Worm (Caenorhabditis elegans) whole organism, L2 larva: Measurements from ENCODE around the gene C28G1.6.
A peak's percentile ranks its signal among the peaks of the same experiment; 100 is the strongest.

ENCODE experiments used
- C34F6.9 ChIP-seq: fragments of 150-350 bp; optimal IDR thresholded peaks from 2 replicates; lab custom pipeline; 2014; ENCODE audit warnings: missing biosample characterization, missing genetic modification characterization
- R02D3.7 ChIP-seq: fragments of 150-350 bp; optimal IDR thresholded peaks from 2 replicates; lab custom pipeline; 2014; ENCODE audit warnings: missing biosample characterization, missing genetic modification characterization
- Y55F3AM.14 ChIP-seq: fragments of 200-800 bp; sonication (Bioruptor generic); optimal IDR thresholded peaks from 2 replicates; lab custom pipeline; 2018; ENCODE audit warnings: mild to moderate bottlenecking, missing genetic modification characterization, missing compliant biosample characterization
- alr-1 ChIP-seq: fragments of 150-350 bp; optimal IDR thresholded peaks from 2 replicates; lab custom pipeline; 2014; ENCODE audit warnings: missing biosample characterization, missing genetic modification characterization
- ama-1 ChIP-seq: fragments of 150-350 bp; optimal IDR thresholded peaks from 2 replicates; lab custom pipeline; 2018; ENCODE audit warnings: inconsistent platforms
- blmp-1 ChIP-seq: sonication (generic microtip); optimal IDR thresholded peaks from 2 replicates; lab custom pipeline; 2017; ENCODE audit warnings: missing genetic modification characterization, mild to moderate bottlenecking, missing compliant biosample characterization, antibody characterized with exemption, moderate library complexity; ENCODE audit not compliant: insufficient read depth
- ceh-16 ChIP-seq: fragments of 150-350 bp; optimal IDR thresholded peaks from 2 replicates; lab custom pipeline; 2014; ENCODE audit warnings: missing biosample characterization, missing genetic modification characterization
- ceh-82 ChIP-seq: fragments of 150-350 bp; optimal IDR thresholded peaks from 2 replicates; lab custom pipeline; 2014; ENCODE audit warnings: missing biosample characterization, missing genetic modification characterization
- crh-2 ChIP-seq: sonication (generic microtip); optimal IDR thresholded peaks from 2 replicates; lab custom pipeline; 2017; ENCODE audit warnings: missing biosample characterization, missing genetic modification characterization
- egl-27 ChIP-seq: sonication (generic microtip); optimal IDR thresholded peaks from 3 replicates; lab custom pipeline; 2017; ENCODE audit warnings: missing biosample characterization, missing genetic modification reagents, missing genetic modification characterization
- elt-1 ChIP-seq: fragments of 150-350 bp; optimal IDR thresholded peaks from 2 replicates; lab custom pipeline; 2014; ENCODE audit warnings: missing biosample characterization, missing genetic modification characterization
- lin-11 ChIP-seq: fragments of 150-350 bp; sonication (generic microtip); optimal IDR thresholded peaks from 2 replicates; lab custom pipeline; 2014; ENCODE audit warnings: missing biosample characterization, missing genetic modification characterization, inconsistent platforms, mixed read lengths
- lin-39 ChIP-seq: fragments of 150-350 bp; optimal IDR thresholded peaks from 2 replicates; lab custom pipeline; 2014; ENCODE audit warnings: missing biosample characterization, missing genetic modification reagents, missing genetic modification characterization
- mab-5 ChIP-seq: fragments of 150-350 bp; optimal IDR thresholded peaks from 2 replicates; lab custom pipeline; 2014; ENCODE audit warnings: missing biosample characterization, missing genetic modification characterization
- mbf-1 ChIP-seq: sonication (generic microtip); optimal IDR thresholded peaks from 2 replicates; lab custom pipeline; 2017; ENCODE audit warnings: missing biosample characterization, missing genetic modification characterization
- mdl-1 ChIP-seq, 2 experiments: fragments of 150-350 bp in 1 of 2; sonication (generic microtip) in 1 of 2; optimal IDR thresholded peaks; 2 replicates each; lab custom pipeline; 2017; ENCODE audit warnings: missing biosample characterization in 2 of 2, missing genetic modification characterization in 2 of 2
- nhr-10 ChIP-seq: sonication (generic microtip); optimal IDR thresholded peaks from 2 replicates; lab custom pipeline; 2017; ENCODE audit warnings: missing biosample characterization, missing genetic modification characterization
- nhr-11 ChIP-seq: fragments of 150-350 bp; optimal IDR thresholded peaks from 2 replicates; lab custom pipeline; 2014; ENCODE audit warnings: missing biosample characterization, missing genetic modification characterization
- nhr-12 ChIP-seq: fragments of 150-350 bp; optimal IDR thresholded peaks from 2 replicates; lab custom pipeline; 2014; ENCODE audit warnings: missing biosample characterization, missing genetic modification characterization
- nhr-129 ChIP-seq: fragments of 150-350 bp; optimal IDR thresholded peaks from 2 replicates; lab custom pipeline; 2014; ENCODE audit warnings: missing biosample characterization, missing genetic modification characterization
- nhr-237 ChIP-seq: fragments of 150-350 bp; optimal IDR thresholded peaks from 2 replicates; lab custom pipeline; 2014; ENCODE audit warnings: missing biosample characterization, missing genetic modification characterization
- nhr-25 ChIP-seq: fragments of 150-350 bp; sonication (generic microtip); optimal IDR thresholded peaks from 3 replicates; lab custom pipeline; 2014; ENCODE audit warnings: missing biosample characterization, missing genetic modification characterization
- nhr-6 ChIP-seq: fragments of 150-350 bp; optimal IDR thresholded peaks from 2 replicates; lab custom pipeline; 2014; ENCODE audit warnings: missing biosample characterization, missing genetic modification characterization
- nhr-77 ChIP-seq: fragments of 150-350 bp; optimal IDR thresholded peaks from 2 replicates; lab custom pipeline; 2014; ENCODE audit warnings: missing biosample characterization, missing genetic modification characterization
- peb-1 ChIP-seq: fragments of 150-350 bp; optimal IDR thresholded peaks from 2 replicates; lab custom pipeline; 2014; ENCODE audit warnings: missing biosample characterization, missing genetic modification characterization
- sem-4 ChIP-seq: fragments of 150-350 bp; optimal IDR thresholded peaks from 2 replicates; lab custom pipeline; 2014; ENCODE audit warnings: missing biosample characterization, missing genetic modification reagents, missing genetic modification characterization
- skn-1 ChIP-seq: sonication (generic microtip); optimal IDR thresholded peaks from 2 replicates; lab custom pipeline; 2017; ENCODE audit warnings: missing biosample characterization, missing genetic modification characterization
- sma-3 ChIP-seq: sonication (generic microtip); optimal IDR thresholded peaks from 2 replicates; lab custom pipeline; 2016; ENCODE audit warnings: missing genetic modification reagents, missing genetic modification characterization, missing compliant biosample characterization
- sma-9 ChIP-seq, 2 experiments: fragments of 150-350 bp in 1 of 2; sonication (generic microtip) in 1 of 2; optimal IDR thresholded peaks; 2 replicates each; lab custom pipeline; 2014 to 2016; ENCODE audit warnings: missing genetic modification characterization in 2 of 2, mild to moderate bottlenecking in 1 of 2, missing biosample characterization in 1 of 2, missing compliant biosample characterization in 1 of 2, missing genetic modification reagents in 1 of 2, moderate library complexity in 1 of 2
- unc-39 ChIP-seq: fragments of 150-350 bp; optimal IDR thresholded peaks from 2 replicates; lab custom pipeline; 2014; ENCODE audit warnings: missing biosample characterization, missing genetic modification characterization
- unc-55 ChIP-seq: fragments of 150-350 bp; sonication (generic microtip); optimal IDR thresholded peaks from 3 replicates; lab custom pipeline; 2014; ENCODE audit warnings: missing biosample characterization, missing genetic modification reagents, missing genetic modification characterization
- unc-62 ChIP-seq: fragments of 150-350 bp; optimal IDR thresholded peaks from 2 replicates; lab custom pipeline; 2014; ENCODE audit warnings: missing biosample characterization, missing genetic modification reagents, missing genetic modification characterization
- ztf-1 ChIP-seq: fragments of 200-800 bp; sonication (Bioruptor generic); conservative IDR thresholded peaks from 2 replicates; pipeline ENCODE4 v1.3.6; 2022; ENCODE audit warnings: missing genetic modification characterization, missing compliant biosample characterization
- ztf-4 ChIP-seq: fragments of 150-350 bp; optimal IDR thresholded peaks from 2 replicates; lab custom pipeline; 2014; ENCODE audit warnings: missing biosample characterization, missing genetic modification characterization

Gene C28G1.6

DNA sequence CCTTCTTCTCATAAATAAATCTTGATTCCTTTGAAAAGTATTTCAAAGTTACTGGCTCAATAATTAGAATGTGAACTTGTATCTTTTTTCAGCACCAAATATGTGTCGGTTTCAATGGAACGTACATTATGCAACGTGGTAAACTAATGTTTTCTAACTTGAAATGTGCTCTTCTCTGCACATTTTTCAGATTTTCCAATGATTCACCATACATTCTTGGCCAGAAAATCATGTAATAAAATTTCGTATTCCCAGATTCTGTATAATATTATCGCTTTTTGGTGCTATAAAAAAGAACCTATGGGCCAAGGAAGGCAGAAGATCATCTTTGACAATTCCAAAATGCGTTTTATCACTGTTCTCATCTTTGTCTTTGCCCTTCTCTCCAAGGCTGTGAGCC is 29.9 kb upstream of the C28G1.6 start, which contains the start of gene C06E2.9:
TSS of gene C06E2.9 (plus strand) at position 301 of the 400 bp plus-strand sequence.
- TF ChIP-seq unc-55 (no peak), nhr-6 (tag; lab: Kevin White, UChicago) (no peak), ceh-16 (no peak), alr-1 (tag; lab: Kevin White, UChicago) (no peak)

DNA sequence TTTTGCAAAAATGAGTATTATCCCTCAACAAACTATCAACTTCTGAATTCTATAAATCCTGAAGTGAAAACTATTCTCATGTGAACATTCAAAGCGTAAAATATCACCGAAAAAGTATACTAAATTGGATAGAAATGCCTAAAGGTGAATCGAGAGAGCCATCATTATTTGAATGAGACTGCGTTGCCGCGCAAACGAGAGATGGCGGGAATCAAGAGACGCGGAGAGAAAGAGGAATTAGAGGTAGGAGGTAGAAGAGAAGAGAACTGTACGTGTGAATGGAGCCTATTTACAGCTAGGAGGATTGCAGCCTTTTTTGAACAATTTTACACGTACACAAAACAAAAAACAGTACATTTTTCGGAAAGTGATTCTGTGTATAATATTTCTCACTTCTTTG is 28.5 kb upstream of the C28G1.6 start:
- no peak for TF ChIP-seq unc-39 (tag; lab: Kevin White, UChicago)
- TF ChIP-seq nhr-12 (tag; lab: Kevin White, UChicago) = no peak
- TF ChIP-seq sem-4 = no peak
- no peak for TF ChIP-seq nhr-25
- TF ChIP-seq ceh-82 (tag; lab: Kevin White, UChicago) = no peak
- TF ChIP-seq mab-5 = no peak
- no peak for TF ChIP-seq mdl-1 (tag; optimal IDR thresholded peaks at IDR 0.05; lab: Kevin White, UChicago)
- no peak for TF ChIP-seq ztf-1
- TF ChIP-seq crh-2 = no peak
- no peak for TF ChIP-seq unc-55

DNA sequence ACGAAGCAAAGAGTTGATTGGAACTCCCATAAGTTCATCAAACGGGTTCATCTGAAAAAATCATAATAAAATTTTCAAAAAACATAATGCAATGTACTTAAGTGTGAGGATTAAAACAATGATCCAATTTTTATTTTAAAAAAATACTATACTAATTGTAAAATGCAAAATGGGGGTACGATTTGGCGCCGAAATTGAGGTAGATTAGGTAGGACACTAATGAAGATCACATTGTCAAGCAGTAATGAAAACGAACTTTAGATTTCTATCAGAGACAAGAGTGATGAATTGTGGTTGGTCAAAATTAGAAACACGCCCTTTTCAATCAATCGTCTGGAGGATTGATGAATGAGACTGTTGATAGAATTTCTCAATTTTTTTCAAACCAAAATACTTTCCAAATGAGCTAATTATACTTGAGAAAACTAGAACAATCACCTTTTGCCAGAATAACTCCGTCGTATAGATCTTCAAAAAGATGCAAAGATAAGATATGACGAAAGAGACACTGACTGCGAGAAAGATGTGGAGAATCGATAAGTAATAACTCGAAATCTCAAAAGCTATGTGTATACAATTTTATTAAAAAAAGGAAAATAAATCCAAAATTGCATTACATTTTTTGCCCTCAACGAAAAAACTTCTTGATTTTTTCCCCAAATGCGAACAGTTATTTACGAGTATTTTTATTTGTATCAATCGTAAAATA is 27.0 kb upstream of the C28G1.6 start, which contains the start of gene C06E2.5:
TSS of gene C06E2.5 (minus strand) at position 51 of the 709 bp plus-strand sequence.
- no peak for TF ChIP-seq C34F6.9 (tag; lab: Kevin White, UChicago)
- TF ChIP-seq skn-1 (tag; lab: Kevin White, UChicago) = no peak
- no peak for TF ChIP-seq lin-11 (tag; lab: Kevin White, UChicago)
- peak; percentile 90 for TF ChIP-seq elt-1 (tag; lab: Kevin White, UChicago)
- no peak for TF ChIP-seq unc-39 (tag; lab: Kevin White, UChicago)
- no peak for TF ChIP-seq mdl-1 (tag; optimal IDR thresholded peaks at IDR 0.05; lab: Kevin White, UChicago)
- TF ChIP-seq lin-39 = no peak

DNA sequence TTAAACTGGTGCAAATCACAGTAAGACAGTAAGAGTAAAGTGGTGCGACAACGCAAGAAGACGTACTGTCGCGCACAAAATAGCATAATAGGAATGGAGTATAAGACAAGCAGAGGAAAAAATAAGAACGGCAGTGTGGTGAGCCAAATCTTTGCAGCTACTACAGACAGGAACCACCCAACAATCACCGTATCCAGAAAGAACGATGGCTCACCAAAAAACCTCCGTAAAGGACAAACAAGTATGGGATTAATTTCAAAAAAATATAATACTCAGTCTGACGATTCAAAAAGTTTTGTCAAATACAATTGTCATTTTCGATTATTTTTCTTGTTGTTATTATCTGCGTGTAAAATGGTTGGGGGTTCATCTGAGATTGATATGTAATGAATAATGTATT is 23.3 kb upstream of the C28G1.6 start:
- TF ChIP-seq sma-3 (no peak), alr-1 (tag; lab: Kevin White, UChicago) (no peak), peb-1 (tag; lab: Kevin White, UChicago) (no peak), nhr-77 (tag; lab: Kevin White, UChicago) (no peak), nhr-10 (tag; lab: Kevin White, UChicago) (no peak), sma-9 (GFP tag; optimal IDR thresholded peaks at IDR 0.05; lab: Kevin White, UChicago) (no peak), sma-9 (tag; optimal IDR thresholded peaks at IDR 0.05; lab: Kevin White, UChicago) (no peak), lin-11 (tag; lab: Kevin White, UChicago) (no peak), nhr-11 (tag; lab: Kevin White, UChicago) (no peak), blmp-1 (tag; lab: Kevin White, UChicago) (no peak), skn-1 (tag; lab: Kevin White, UChicago) (no peak), Y55F3AM.14 (no peak), nhr-237 (no peak), nhr-25 (no peak), R02D3.7 (tag; lab: Kevin White, UChicago) (no peak), unc-55 (no peak), egl-27 (tag; lab: Kevin White, UChicago) (no peak), lin-39 (no peak), ztf-1 (no peak)

DNA sequence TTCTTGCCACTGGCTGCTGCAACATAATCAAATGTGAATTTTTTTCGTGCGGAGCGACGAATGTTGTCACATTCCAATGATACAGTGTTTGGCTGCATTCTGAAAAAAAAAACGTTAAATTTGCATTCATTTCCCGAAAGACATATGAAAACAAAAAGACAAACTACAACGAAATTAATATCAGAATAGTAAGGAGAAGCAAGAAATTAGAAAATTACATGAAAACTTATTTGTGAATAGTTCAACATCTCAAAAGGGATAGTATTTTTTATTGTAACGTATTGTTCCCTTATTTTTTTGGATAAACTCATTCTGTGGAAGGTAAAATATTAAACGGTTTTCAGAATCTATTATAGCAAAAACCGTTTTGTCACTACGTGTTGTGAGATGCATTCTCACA is 22.5 kb upstream of the C28G1.6 start, which contains the start of gene sprp-4:
TSS of gene sprp-4 (minus strand) at position 101 of the 400 bp plus-strand sequence.
- TF ChIP-seq nhr-129 (tag; lab: Kevin White, UChicago) = no peak
- TF ChIP-seq ama-1 = no peak
- TF ChIP-seq Y55F3AM.14 = no peak
- TF ChIP-seq mbf-1 (tag; lab: Kevin White, UChicago) = no peak
- TF ChIP-seq unc-55 = no peak
- TF ChIP-seq ztf-4 = no peak
- no peak for TF ChIP-seq peb-1 (tag; lab: Kevin White, UChicago)
- TF ChIP-seq nhr-237 = no peak
- no peak for TF ChIP-seq unc-62
- no peak for TF ChIP-seq blmp-1 (tag; lab: Kevin White, UChicago)
- TF ChIP-seq, all 48 proteins: peak for 0
